Worm (Caenorhabditis elegans): ENCODE measurements around the gene egl-27.
A peak's percentile ranks its signal among the peaks of the same experiment; 100 is the strongest.

Gene egl-27

ce11 chrII:6835972-6836595, 1.3 kb downstream of the egl-27 start:
- TF ChIP-seq egl-27 (tag; optimal IDR thresholded peaks at IDR 0.05) (no peak), T20F7.1 (GFP tag; optimal IDR thresholded peaks at IDR 0.05) (no peak), nhr-42 (GFP tag; IDR thresholded peaks at IDR 0.05) (no peak), saeg-2 (GFP tag; IDR thresholded peaks at IDR 0.05) (no peak), mep-1 (tag; optimal IDR thresholded peaks at IDR 0.05) (peak; percentile 17), tra-1 (GFP tag; IDR thresholded peaks at IDR 0.05) (0 out of 2 replicates have a peak, but pooled peaks have one; percentile 3), lsy-2 (tag; optimal IDR thresholded peaks at IDR 0.05) (peak in 1 of 2 experiments; percentile 19), daf-16 (GFP tag; optimal IDR thresholded peaks at IDR 0.05) (peak in 1 of 2 experiments; percentile 31), daf-16 (tag; optimal IDR thresholded peaks at IDR 0.05) (peak; percentile 51), aha-1 (tag) (peak; percentile 94), dve-1 (tag; optimal IDR thresholded peaks at IDR 0.05; ENCODE audit: insufficient read depth) (peak; percentile 52), pha-4 (GFP tag; IDR thresholded peaks at IDR 0.05) (peak; percentile 25; the same call in 1 of the 2 replicates), pha-4 (tag; optimal IDR thresholded peaks at IDR 0.05) (no peak), unc-62 (GFP tag; optimal IDR thresholded peaks at IDR 0.05 in 1 of 2) (peak in 1 of 2 experiments; percentile 83), unc-62 (tag; optimal IDR thresholded peaks at IDR 0.05) (no peak), rbr-2 (tag; optimal IDR thresholded peaks at IDR 0.05) (peak; percentile 25), hlh-11 (tag; optimal IDR thresholded peaks at IDR 0.05) (no peak), nhr-6 (tag; optimal IDR thresholded peaks at IDR 0.05) (peak; percentile 8), F44E2.7 (GFP tag; IDR thresholded peaks at IDR 0.05) (no peak), snpc-4 (tag; optimal IDR thresholded peaks at IDR 0.05) (no peak), mes-2 (tag; optimal IDR thresholded peaks at IDR 0.05; ENCODE audit: poor library complexity, severe bottlenecking) (peak; percentile 10), nhr-28 (tag; optimal IDR thresholded peaks at IDR 0.05) (peak; percentile 35), madf-9 (GFP tag; conservative IDR thresholded peaks at IDR 0.05) (no peak), lir-3 (tag; optimal IDR thresholded peaks at IDR 0.05) (no peak), gei-8 (GFP tag; optimal IDR thresholded peaks at IDR 0.05) (no peak)

DNA sequence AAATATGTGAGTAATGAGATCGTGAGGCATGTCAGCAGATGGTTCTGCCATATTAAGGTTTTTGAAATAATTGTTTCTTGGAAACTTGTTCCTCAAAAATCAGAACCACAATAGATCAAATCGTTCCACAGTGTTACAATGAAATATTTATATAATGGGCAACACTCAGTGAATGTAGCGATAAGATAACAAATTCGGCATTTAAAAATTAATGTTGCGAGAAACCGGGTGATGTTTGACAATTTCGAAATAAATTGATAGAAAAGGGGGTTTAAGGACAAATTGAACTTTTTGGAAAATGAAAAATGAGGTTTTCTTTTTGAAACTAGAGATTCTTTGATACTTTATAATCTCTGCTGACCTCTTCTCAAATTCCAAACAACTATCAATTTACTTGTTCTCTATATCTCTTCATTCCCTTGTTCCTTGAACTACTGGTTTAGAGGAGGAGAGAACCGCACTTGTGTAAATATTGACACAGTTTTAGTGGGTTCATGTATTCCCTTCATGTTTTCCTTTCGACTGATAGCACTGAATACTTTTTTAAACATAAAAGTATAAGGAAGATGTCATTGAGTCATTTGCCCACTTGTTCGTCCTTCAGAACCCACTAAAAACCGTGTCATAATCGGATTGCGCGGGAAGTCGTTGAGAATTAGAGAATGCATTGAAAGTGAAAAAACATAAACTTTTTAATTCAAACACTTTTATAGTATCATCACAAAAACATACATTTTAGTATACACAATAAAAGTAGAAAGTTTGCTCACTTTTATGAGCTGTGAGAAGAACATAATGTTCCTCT, 2.2 kb downstream of the egl-27 start:
- no peak for TF ChIP-seq dmd-9 (GFP tag; IDR thresholded peaks at IDR 0.05)
- no peak for TF ChIP-seq sdz-12 (GFP tag; optimal IDR thresholded peaks at IDR 0.05)
- TF ChIP-seq nhr-42 (GFP tag; IDR thresholded peaks at IDR 0.05), result no peak
- no peak for TF ChIP-seq fos-1 (tag; optimal IDR thresholded peaks at IDR 0.05)
- no peak for TF ChIP-seq madf-5 (GFP tag; IDR thresholded peaks at IDR 0.05)
- no peak for TF ChIP-seq jun-1 (tag; optimal IDR thresholded peaks at IDR 0.05)
- peak; percentile 1 for TF ChIP-seq aha-1 (tag)
- TF ChIP-seq daf-16 (GFP tag; optimal IDR thresholded peaks at IDR 0.05), result no peak
- TF ChIP-seq daf-16 (tag; optimal IDR thresholded peaks at IDR 0.05), result peak; percentile 25
- TF ChIP-seq saeg-2 (GFP tag; IDR thresholded peaks at IDR 0.05), result no peak
- TF ChIP-seq egl-27 (tag; optimal IDR thresholded peaks at IDR 0.05), result peak; percentile 76
- no peak for TF ChIP-seq hlh-11 (tag; optimal IDR thresholded peaks at IDR 0.05)
- TF ChIP-seq pqm-1 (tag; optimal IDR thresholded peaks at IDR 0.05), result peak; percentile 90
- no peak for TF ChIP-seq dmd-8 (GFP tag; IDR thresholded peaks at IDR 0.05)
- no peak for TF ChIP-seq cey-2 (tag; optimal IDR thresholded peaks at IDR 0.05; ENCODE audit: borderline replicate concordance, insufficient read depth)
- TF ChIP-seq F44E2.7 (GFP tag; IDR thresholded peaks at IDR 0.05), result no peak
- peak in 1 of 2 experiments; percentile 60 for TF ChIP-seq unc-62 (GFP tag; optimal IDR thresholded peaks at IDR 0.05 in 1 of 2)
- TF ChIP-seq unc-62 (tag; optimal IDR thresholded peaks at IDR 0.05), result no peak
- TF ChIP-seq egl-43 (GFP tag; IDR thresholded peaks at IDR 0.05), result no peak
- TF ChIP-seq pha-4 (GFP tag; IDR thresholded peaks at IDR 0.05), result no peak
- TF ChIP-seq pha-4 (tag; optimal IDR thresholded peaks at IDR 0.05), result no peak
- no peak for TF ChIP-seq ceh-28 (tag; optimal IDR thresholded peaks at IDR 0.05)
- no peak for TF ChIP-seq ztf-7 (tag; optimal IDR thresholded peaks at IDR 0.05)
- no peak for TF ChIP-seq skn-1 (tag; optimal IDR thresholded peaks at IDR 0.05)
- no peak for TF ChIP-seq attf-4 (tag; optimal IDR thresholded peaks at IDR 0.05)
- TF ChIP-seq dve-1 (tag; optimal IDR thresholded peaks at IDR 0.05; ENCODE audit: insufficient read depth), result peak; percentile 51
- TF ChIP-seq nhr-102 (tag; optimal IDR thresholded peaks at IDR 0.05), result no peak
- no peak for TF ChIP-seq duxl-1 (tag; optimal IDR thresholded peaks at IDR 0.05; ENCODE audit: poor library complexity)
- TF ChIP-seq hlh-30 (tag; optimal IDR thresholded peaks at IDR 0.05; ENCODE audit: insufficient read depth), result no peak
- no peak for TF ChIP-seq F37D6.2 (tag; optimal IDR thresholded peaks at IDR 0.05)
- no peak for TF ChIP-seq vab-7 (GFP tag; IDR thresholded peaks at IDR 0.05)
- TF ChIP-seq php-3 (GFP tag; IDR thresholded peaks at IDR 0.05), result 0 out of 2 replicates have a peak, but pooled peaks have one; percentile 47
- peak; percentile 51; the same call in 1 of the 2 replicates for TF ChIP-seq dmd-6 (GFP tag; IDR thresholded peaks at IDR 0.05)
- peak; percentile 16 for TF ChIP-seq nhr-6 (tag; optimal IDR thresholded peaks at IDR 0.05)
- TF ChIP-seq Y5F2A.4 (GFP tag; optimal IDR thresholded peaks at IDR 0.05), result no peak

Data from whole organism, L4 larva.